Worm (Caenorhabditis elegans): ENCODE results near the gene srh-92.

Gene srh-92

DNA sequence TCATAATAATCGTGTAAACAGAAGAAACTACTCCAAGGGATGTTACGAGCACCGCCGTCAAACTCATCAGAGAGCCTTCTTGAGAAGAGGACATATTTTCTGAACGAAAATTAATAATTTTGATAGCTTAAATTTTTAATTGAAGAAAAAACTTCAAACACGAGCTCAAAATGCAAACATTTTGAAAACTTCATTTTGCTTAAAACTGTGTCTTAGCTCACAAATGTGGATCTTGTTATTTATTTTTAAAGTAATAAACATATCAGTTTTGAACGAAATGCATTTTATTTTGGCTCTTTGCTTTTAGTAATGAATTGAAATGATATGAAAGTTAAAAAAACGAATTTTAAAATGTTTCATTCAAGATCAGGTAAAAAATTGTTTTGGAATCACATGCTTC is 26.7 kb upstream of the srh-92 start, which contains the start of gene srbc-7 (continued):
- no peak for TF ChIP-seq Y116A8C.19 (tag; optimal IDR thresholded peaks at IDR 0.05; ENCODE audit: borderline replicate concordance)

DNA sequence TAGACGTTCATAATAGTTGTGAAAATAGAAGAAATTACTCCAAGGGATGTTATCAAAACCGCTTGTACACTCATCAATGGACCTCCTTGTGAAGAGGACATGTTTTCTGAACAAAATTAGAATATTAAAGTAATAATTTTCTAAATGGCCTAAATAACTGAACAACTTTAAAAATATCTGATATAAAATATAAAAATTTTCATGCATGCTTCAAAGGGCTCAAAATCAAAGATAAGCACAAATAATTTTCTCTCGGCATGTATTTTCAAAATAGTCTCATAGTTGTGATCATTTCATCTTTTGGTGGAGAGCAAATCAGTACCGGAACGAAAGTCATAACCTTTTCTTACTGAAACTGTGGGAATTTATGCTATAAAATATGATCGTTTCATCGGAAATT is 24.2 kb upstream of the srh-92 start, which contains the start of gene srbc-8:
srbc-8 (minus strand) TSS at position 101 of the 400 bp plus-strand sequence.
- TF ChIP-seq efl-1 (optimal IDR thresholded peaks at IDR 0.05), result no peak
- peak in 1 of 2 experiments; percentile 22 for TF ChIP-seq efl-1 (GFP tag; optimal IDR thresholded peaks at IDR 0.05 in 1 of 2)
- no peak for TF ChIP-seq elt-2 (tag; optimal IDR thresholded peaks at IDR 0.05)

- TF ChIP-seq efl-1 (optimal IDR thresholded peaks at IDR 0.05), result no peak
- TF ChIP-seq efl-1 (GFP tag; optimal IDR thresholded peaks at IDR 0.05 in 1 of 2), result peak in 1 of 2 experiments; percentile 57
- TF ChIP-seq nhr-28 (tag; optimal IDR thresholded peaks at IDR 0.05), result no peak
Observed at ce11 chrV:7480949-7481348, 20.2 kb upstream of the srh-92 start, which contains the start of gene C18B10.6. Gene C18B10.6, minus strand, starts transcription at chrV:7481049.

- no peak for TF ChIP-seq lin-15B (tag; optimal IDR thresholded peaks at IDR 0.05)
- no peak for TF ChIP-seq nhr-28 (tag; optimal IDR thresholded peaks at IDR 0.05)
- no peak for TF ChIP-seq ces-1 (GFP tag; optimal IDR thresholded peaks at IDR 0.05)
- no peak for TF ChIP-seq ceh-88 (GFP tag; IDR thresholded peaks at IDR 0.05)
- no peak for TF ChIP-seq skn-1 (tag; optimal IDR thresholded peaks at IDR 0.05)
- TF ChIP-seq ztf-11 (tag; optimal IDR thresholded peaks at IDR 0.05), result no peak
Observed at ce11 chrV:7478404-7478803, 17.6 kb upstream of the srh-92 start, which contains the start of gene str-190. Gene str-190, minus strand, starts transcription at chrV:7478504.

DNA sequence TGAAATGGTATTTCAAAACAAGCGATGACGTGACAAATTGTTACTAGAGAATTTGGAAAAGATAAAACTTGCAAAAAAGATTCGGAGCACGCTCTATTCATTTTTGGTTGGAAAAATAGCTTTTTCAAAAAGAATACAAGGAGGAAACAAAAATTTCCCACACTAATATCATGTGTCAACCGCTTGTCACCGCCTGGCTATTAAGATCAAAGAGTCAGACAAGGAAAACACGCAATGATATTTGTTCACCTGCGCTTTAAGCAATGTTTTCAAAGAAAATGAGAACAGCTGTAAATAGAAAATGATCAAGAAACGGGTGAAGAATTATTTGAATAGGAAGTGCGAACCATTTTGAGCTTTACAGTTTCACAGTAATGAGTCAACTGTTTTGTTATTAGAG is 16.0 kb upstream of the srh-92 start, which contains the start of gene srh-125:
srh-125 (minus strand) TSS at position 101 of the 400 bp plus-strand sequence.
- TF ChIP-seq fkh-8 (tag; optimal IDR thresholded peaks at IDR 0.05) (peak; percentile 15), dpl-1 (GFP tag; optimal IDR thresholded peaks at IDR 0.05) (no peak), hlh-4 (tag; optimal IDR thresholded peaks at IDR 0.05) (peak; percentile 63)

- no peak for TF ChIP-seq zag-1 (tag; optimal IDR thresholded peaks at IDR 0.05)
- TF ChIP-seq xbp-1 (tag; optimal IDR thresholded peaks at IDR 0.05), result no peak
- TF ChIP-seq ama-1 (optimal IDR thresholded peaks at IDR 0.05), result no peak
Observed at ce11 chrV:7472815-7473214, 12.0 kb upstream of the srh-92 start, which contains the start of gene str-28. Gene str-28, minus strand, starts transcription at chrV:7472915.

ce11 chrV:7465509-7465908 is 4.7 kb upstream of the srh-92 start, which contains the start of gene F25E5.1:
Gene F25E5.1, plus strand, starts transcription at chrV:7465884.
- TF ChIP-seq elt-2 (tag; optimal IDR thresholded peaks at IDR 0.05) (peak; percentile 33), egl-13 (tag; optimal IDR thresholded peaks at IDR 0.05) (peak; percentile 43), dsc-1 (tag; optimal IDR thresholded peaks at IDR 0.05) (peak; percentile 56), xbp-1 (tag; optimal IDR thresholded peaks at IDR 0.05) (peak; percentile 59), nhr-71 (tag; optimal IDR thresholded peaks at IDR 0.05) (peak; percentile 80), sox-4 (tag; optimal IDR thresholded peaks at IDR 0.05) (peak; percentile 38), fos-1 (tag; optimal IDR thresholded peaks at IDR 0.05) (no peak), pqm-1 (tag; optimal IDR thresholded peaks at IDR 0.05) (no peak), nhr-19 (GFP tag; conservative IDR thresholded peaks at IDR 0.05) (peak; percentile 70), unc-30 (tag; optimal IDR thresholded peaks at IDR 0.05) (no peak), isw-1 (GFP tag; IDR thresholded peaks at IDR 0.05) (peak; percentile 57), ces-1 (GFP tag; optimal IDR thresholded peaks at IDR 0.05) (no peak), ceh-90 (tag; optimal IDR thresholded peaks at IDR 0.05) (peak; percentile 77), skn-1 (tag; optimal IDR thresholded peaks at IDR 0.05) (peak; percentile 49), efl-1 (optimal IDR thresholded peaks at IDR 0.05) (peak; percentile 79 to 81), efl-1 (GFP tag; optimal IDR thresholded peaks at IDR 0.05 in 1 of 2) (peak; percentile 73 to 93), lir-3 (tag; optimal IDR thresholded peaks at IDR 0.05; ENCODE audit: poor library complexity) (peak; percentile 86), lin-39 (tag; optimal IDR thresholded peaks at IDR 0.05) (no peak), aha-1 (tag; optimal IDR thresholded peaks at IDR 0.05) (no peak), lin-13 (GFP tag; optimal IDR thresholded peaks at IDR 0.05) (peak; percentile 46), nhr-47 (tag; optimal IDR thresholded peaks at IDR 0.05) (peak; percentile 72), irx-1 (tag; optimal IDR thresholded peaks at IDR 0.05) (peak; percentile 44), fkh-4 (tag; optimal IDR thresholded peaks at IDR 0.05; ENCODE audit: borderline replicate concordance) (peak; percentile 30), snpc-4 (tag; optimal IDR thresholded peaks at IDR 0.05) (peak; percentile 47), lin-14 (GFP tag; optimal IDR thresholded peaks at IDR 0.05) (peak; percentile 93), mab-9 (GFP tag; IDR thresholded peaks at IDR 0.05) (0 out of 2 replicates have a peak, but pooled peaks have one; percentile 29), nhr-85 (tag) (peak; percentile 87), blmp-1 (tag; optimal IDR thresholded peaks at IDR 0.05) (peak; percentile 37), hpl-2 (GFP tag; optimal IDR thresholded peaks at IDR 0.05) (no peak), fkh-8 (tag; optimal IDR thresholded peaks at IDR 0.05) (peak; percentile 82), nhr-11 (tag; optimal IDR thresholded peaks at IDR 0.05) (no peak)
